Fruit fly (Drosophila melanogaster) whole organism, pupa: ENCODE results near the gene Dhc62B.
A peak's percentile ranks its signal among the peaks of the same experiment; 100 is the strongest.

Experiments
- CG10348 ChIP-seq: fragments of 200-800 bp; sonication (Bioruptor generic); IDR thresholded peaks from 2 replicates; pipeline ENCODE4 v1.3.6; 2022; ENCODE audit warnings: missing biosample characterization, missing genetic modification characterization
- CG12605 ChIP-seq: fragments of 200-800 bp; sonication (Bioruptor generic); IDR thresholded peaks from 2 replicates; pipeline ENCODE4 v1.3.6; 2022; ENCODE audit warnings: missing biosample characterization, missing genetic modification characterization
- CG13204 ChIP-seq: fragments of 200-800 bp; sonication (Bioruptor generic); optimal IDR thresholded peaks from 2 replicates; lab custom pipeline; 2018; ENCODE audit warnings: missing biosample characterization, mild to moderate bottlenecking, missing genetic modification characterization, moderate library complexity
- CG14655 ChIP-seq: fragments of 200-800 bp; sonication (Bioruptor generic); optimal IDR thresholded peaks from 3 replicates; lab custom pipeline; 2017; ENCODE audit warnings: mild to moderate bottlenecking, missing biosample characterization, missing genetic modification reagents, missing genetic modification characterization
- CG15710 ChIP-seq: fragments of 200-800 bp; sonication (Bioruptor generic); optimal IDR thresholded peaks from 2 replicates; lab custom pipeline; 2018; ENCODE audit warnings: missing biosample characterization, mild to moderate bottlenecking, missing genetic modification characterization, moderate library complexity
- CG17806 ChIP-seq: fragments of 200-800 bp; sonication (Bioruptor generic); optimal IDR thresholded peaks from 2 replicates; lab custom pipeline; 2018; ENCODE audit warnings: missing biosample characterization, mild to moderate bottlenecking, missing genetic modification characterization, moderate library complexity
- CG32121 ChIP-seq: fragments of 200-800 bp; sonication (Bioruptor generic); IDR thresholded peaks from 2 replicates; pipeline ENCODE4 v1.3.6; 2022; ENCODE audit warnings: missing biosample characterization, missing genetic modification characterization
- CG34367 ChIP-seq: fragments of 200-800 bp; sonication (Bioruptor generic); optimal IDR thresholded peaks from 2 replicates; lab custom pipeline; 2018; ENCODE audit warnings: missing biosample characterization, mild to moderate bottlenecking, missing genetic modification characterization
- CG4496 ChIP-seq: fragments of 200-800 bp; sonication (Bioruptor generic); IDR thresholded peaks from 3 replicates; pipeline ENCODE4 v1.3.6; 2022; ENCODE audit warnings: missing biosample characterization, missing genetic modification characterization
- CG8159 ChIP-seq: fragments of 200-800 bp; sonication (Bioruptor generic); optimal IDR thresholded peaks from 3 replicates; lab custom pipeline; 2018; ENCODE audit warnings: missing biosample characterization, mild to moderate bottlenecking, missing genetic modification characterization, moderate library complexity
- CG8301 ChIP-seq: fragments of 200-800 bp; sonication (Bioruptor generic); optimal IDR thresholded peaks from 2 replicates; lab custom pipeline; 2018; ENCODE audit warnings: missing biosample characterization, mild to moderate bottlenecking, missing genetic modification characterization
- CG9948 ChIP-seq: fragments of 200-800 bp; sonication (Bioruptor generic); optimal IDR thresholded peaks from 2 replicates; lab custom pipeline; 2018; ENCODE audit warnings: missing biosample characterization, mild to moderate bottlenecking, missing genetic modification characterization, moderate library complexity
- D1 ChIP-seq: fragments of 200-800 bp; sonication (Bioruptor generic); optimal IDR thresholded peaks from 2 replicates; lab custom pipeline; 2018; ENCODE audit warnings: missing biosample characterization, mild to moderate bottlenecking, missing genetic modification characterization, moderate library complexity
- EcR ChIP-seq: fragments of 200-800 bp; sonication (Bioruptor generic); optimal IDR thresholded peaks from 3 replicates; lab custom pipeline; 2019; ENCODE audit warnings: missing biosample characterization, missing genetic modification characterization, mild to moderate bottlenecking, moderate library complexity, missing genetic modification reagents
- Ets98B ChIP-seq: fragments of 200-800 bp; sonication (Bioruptor generic); IDR thresholded peaks from 2 replicates; pipeline ENCODE4 v1.3.6; 2022; ENCODE audit warnings: missing biosample characterization, missing genetic modification characterization
- Pif1A ChIP-seq: fragments of 200-800 bp; sonication (Bioruptor generic); optimal IDR thresholded peaks from 3 replicates; lab custom pipeline; 2016; ENCODE audit warnings: missing biosample characterization, missing genetic modification characterization
- Pif1B ChIP-seq: fragments of 200-800 bp; sonication (Bioruptor generic); optimal IDR thresholded peaks from 3 replicates; lab custom pipeline; 2016; ENCODE audit warnings: missing biosample characterization, missing genetic modification characterization
- Snoo ChIP-seq: fragments of 200-800 bp; sonication (Bioruptor generic); optimal IDR thresholded peaks from 3 replicates; lab custom pipeline; 2017; ENCODE audit warnings: missing biosample characterization, mild to moderate bottlenecking, missing genetic modification characterization, inconsistent platforms
- fd96Ca ChIP-seq: fragments of 200-800 bp; sonication (Bioruptor generic); IDR thresholded peaks from 3 replicates; pipeline ENCODE4 v1.3.6; 2022; ENCODE audit warnings: missing biosample characterization, missing genetic modification characterization
- gl ChIP-seq: fragments of 200-800 bp; sonication (Bioruptor generic); optimal IDR thresholded peaks from 2 replicates; lab custom pipeline; 2018; ENCODE audit warnings: missing biosample characterization, mild to moderate bottlenecking, missing genetic modification characterization
- rn ChIP-seq: fragments of 200-800 bp; sonication (Bioruptor generic); IDR thresholded peaks from 2 replicates; pipeline ENCODE4 v1.3.6; 2022; ENCODE audit warnings: missing biosample characterization, missing genetic modification characterization

Gene Dhc62B

DNA sequence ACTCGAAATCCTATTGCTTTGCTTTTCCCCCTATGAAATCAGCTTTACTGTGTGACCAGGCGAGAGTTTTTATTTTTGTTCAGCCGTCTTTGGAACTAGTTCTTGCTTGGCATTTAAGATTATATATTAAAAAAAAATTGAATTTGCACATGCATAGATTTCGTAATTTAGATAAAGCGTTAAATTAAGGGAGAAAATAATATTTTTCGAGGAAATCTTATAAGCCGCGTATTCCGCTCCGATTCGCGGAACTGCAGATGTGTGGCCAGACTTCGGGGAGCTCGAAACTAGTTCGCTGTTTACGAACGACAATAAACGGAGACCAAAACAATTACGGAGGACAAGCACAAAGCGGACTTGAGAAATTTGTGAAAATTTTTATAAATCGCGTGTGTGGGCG is 31.2 kb upstream of the Dhc62B start, which contains the start of the genes JTBR and CG42676:
Gene JTBR (minus strand): TSS at position 55 of the 400 bp plus-strand sequence.
Gene CG42676 (plus strand): TSS at position 306 of the 400 bp plus-strand sequence.
- TF ChIP-seq EcR (GFP tag; lab: Kevin White, UChicago) (peak; percentile 5), Snoo (tag; lab: Kevin White, UChicago) (no peak), CG8301 (tag; lab: Kevin White, UChicago) (no peak), CG10348 (GFP tag; lab: Robert Waterston, UW) (no peak), CG8159 (tag; lab: Kevin White, UChicago) (no peak)

DNA sequence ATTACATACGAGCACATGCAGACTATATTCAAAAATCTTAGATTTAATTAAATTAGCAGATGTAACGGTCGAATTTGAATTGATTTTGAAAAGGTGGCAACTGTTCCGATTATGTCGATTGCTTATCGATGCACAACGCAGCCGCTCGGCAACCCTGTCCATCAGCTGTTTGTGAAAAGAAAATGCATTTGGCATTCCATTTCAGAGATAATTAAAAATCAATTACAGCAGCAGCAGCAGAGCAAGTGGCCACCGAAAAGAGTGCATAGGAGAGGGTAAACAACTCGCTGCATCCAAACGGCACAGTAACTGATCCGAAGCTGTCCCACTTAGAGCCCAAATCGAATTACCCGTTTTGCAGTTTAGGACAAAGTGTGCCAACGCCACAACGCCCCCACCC is 27.1 kb upstream of the Dhc62B start, which contains the start of gene Patj:
Gene Patj (plus strand): TSS at position 155 of the 400 bp plus-strand sequence.
- TF ChIP-seq CG9948 (no peak), CG8159 (tag; lab: Kevin White, UChicago) (no peak), Ets98B (GFP tag; lab: Robert Waterston, UW) (no peak), EcR (GFP tag; lab: Kevin White, UChicago) (peak; percentile 17), Pif1B (GFP tag; lab: Kevin White, UChicago) (no peak)

DNA sequence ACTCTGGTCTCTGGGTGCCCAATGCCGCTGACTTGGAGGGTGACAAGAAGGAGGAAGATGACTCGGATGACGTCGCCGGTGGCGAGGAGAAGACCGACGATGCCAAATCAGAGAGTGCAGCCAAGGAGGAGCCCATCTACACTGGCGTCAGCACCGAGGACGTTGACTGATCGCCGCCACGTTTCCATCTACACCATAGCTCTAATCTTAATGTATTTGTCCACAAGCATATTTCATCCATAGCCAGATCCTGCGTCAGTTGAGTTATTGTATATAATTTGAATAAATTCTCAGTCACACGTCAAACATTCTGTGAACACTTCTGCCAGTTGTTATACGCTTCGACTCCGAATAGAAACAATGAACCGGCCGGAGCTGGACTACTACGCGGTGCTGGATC is 25.4 kb upstream of the Dhc62B start, which contains the start of gene CG12020:
Gene CG12020 (plus strand): TSS at position 301 of the 400 bp plus-strand sequence.
- no peak for TF ChIP-seq CG10348 (GFP tag; lab: Robert Waterston, UW)
- TF ChIP-seq EcR (GFP tag; lab: Kevin White, UChicago) = no peak
- no peak for TF ChIP-seq D1 (tag; lab: Kevin White, UChicago)
- no peak for TF ChIP-seq Snoo (tag; lab: Kevin White, UChicago)
- TF ChIP-seq CG8159 (tag; lab: Kevin White, UChicago) = no peak
- TF ChIP-seq fd96Ca = no peak
- no peak for TF ChIP-seq CG34367 (tag; lab: Kevin White, UChicago)
- no peak for TF ChIP-seq CG14655 (GFP tag; lab: Kevin White, UChicago)
- no peak for TF ChIP-seq Pif1B (GFP tag; lab: Kevin White, UChicago)
- TF ChIP-seq Ets98B (GFP tag; lab: Robert Waterston, UW) = no peak
- no peak for TF ChIP-seq CG12605 (GFP tag; lab: Robert Waterston, UW)
- TF ChIP-seq CG8301 (tag; lab: Kevin White, UChicago) = no peak
- no peak for TF ChIP-seq rn (GFP tag; lab: Robert Waterston, UW)
- TF ChIP-seq CG17806 = no peak
- TF ChIP-seq CG13204 (GFP tag; lab: Kevin White, UChicago) = no peak
- TF ChIP-seq gl (tag; lab: Kevin White, UChicago) = no peak
- no peak for TF ChIP-seq CG4496 (GFP tag; lab: Robert Waterston, UW)
- TF ChIP-seq CG32121 (GFP tag; lab: Robert Waterston, UW) = no peak
- TF ChIP-seq CG9948 = no peak
- TF ChIP-seq Pif1A (GFP tag; lab: Kevin White, UChicago) = no peak

DNA sequence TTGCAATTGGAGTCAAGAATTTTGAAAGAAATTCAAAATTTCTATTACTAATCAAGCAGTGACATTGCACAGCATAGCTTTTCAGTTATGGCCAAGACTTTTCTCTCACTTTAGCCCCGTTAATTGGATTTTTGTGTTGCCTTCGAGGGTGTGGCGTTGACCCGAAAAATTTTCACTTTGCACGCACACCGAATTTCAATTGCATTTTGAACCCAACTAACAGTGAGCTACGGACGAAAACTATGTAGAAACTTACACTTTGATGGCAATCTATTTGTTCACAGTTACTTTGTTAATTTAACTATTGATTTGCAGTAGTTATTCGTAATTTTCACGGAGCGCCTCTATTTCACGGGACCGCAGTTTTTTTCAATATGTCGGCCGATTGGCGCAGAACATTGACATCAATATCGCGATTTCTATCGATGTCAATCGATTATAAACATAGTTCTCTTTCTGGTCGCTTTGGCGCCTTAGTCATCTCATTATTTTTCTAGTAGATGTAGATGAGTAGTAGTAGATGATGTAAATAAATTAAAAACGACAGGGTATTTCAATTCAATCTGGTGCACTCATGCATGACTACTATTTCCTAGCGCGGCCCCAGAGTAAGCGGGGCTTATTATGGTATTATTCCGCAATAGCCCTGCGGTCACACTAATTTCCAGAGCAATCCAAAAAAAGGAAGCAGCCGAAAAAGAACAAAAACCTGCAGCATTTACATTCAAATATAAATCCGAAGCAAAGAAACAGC is 23.6 kb upstream of the Dhc62B start, which contains the start of the genes alpha-Spec, dlt and Cdc37:
Gene alpha-Spec (minus strand): TSS at position 386 of the 754 bp plus-strand sequence.
Gene dlt (minus strand): TSS at position 386 of the 754 bp plus-strand sequence.
Gene Cdc37 (plus strand): TSS at position 450 of the 754 bp plus-strand sequence.
- peak; percentile 48 for TF ChIP-seq CG8159 (tag; lab: Kevin White, UChicago)
- TF ChIP-seq CG4496 (GFP tag; lab: Robert Waterston, UW) = no peak; the same call in 2 of the 3 replicates
- peak; percentile 18 for TF ChIP-seq CG15710 (tag; lab: Kevin White, UChicago)
- TF ChIP-seq fd96Ca = 0 out of 3 replicates have a peak, but pooled peaks have one; percentile 4
- TF ChIP-seq CG9948 = peak; percentile 17
- no peak for TF ChIP-seq CG32121 (GFP tag; lab: Robert Waterston, UW)
- TF ChIP-seq EcR (GFP tag; lab: Kevin White, UChicago) = peak; percentile 57
- no peak for TF ChIP-seq CG34367 (tag; lab: Kevin White, UChicago)
- no peak for TF ChIP-seq Ets98B (GFP tag; lab: Robert Waterston, UW)
- TF ChIP-seq CG8301 (tag; lab: Kevin White, UChicago) = no peak
- no peak for TF ChIP-seq CG10348 (GFP tag; lab: Robert Waterston, UW)
- TF ChIP-seq Snoo (tag; lab: Kevin White, UChicago) = peak; percentile 28
- peak; percentile 31 for TF ChIP-seq CG17806
- no peak for TF ChIP-seq D1 (tag; lab: Kevin White, UChicago)
- no peak for TF ChIP-seq Pif1A (GFP tag; lab: Kevin White, UChicago)
- peak; percentile 33 for TF ChIP-seq gl (tag; lab: Kevin White, UChicago)
- peak; percentile 60 for TF ChIP-seq CG12605 (GFP tag; lab: Robert Waterston, UW)

DNA sequence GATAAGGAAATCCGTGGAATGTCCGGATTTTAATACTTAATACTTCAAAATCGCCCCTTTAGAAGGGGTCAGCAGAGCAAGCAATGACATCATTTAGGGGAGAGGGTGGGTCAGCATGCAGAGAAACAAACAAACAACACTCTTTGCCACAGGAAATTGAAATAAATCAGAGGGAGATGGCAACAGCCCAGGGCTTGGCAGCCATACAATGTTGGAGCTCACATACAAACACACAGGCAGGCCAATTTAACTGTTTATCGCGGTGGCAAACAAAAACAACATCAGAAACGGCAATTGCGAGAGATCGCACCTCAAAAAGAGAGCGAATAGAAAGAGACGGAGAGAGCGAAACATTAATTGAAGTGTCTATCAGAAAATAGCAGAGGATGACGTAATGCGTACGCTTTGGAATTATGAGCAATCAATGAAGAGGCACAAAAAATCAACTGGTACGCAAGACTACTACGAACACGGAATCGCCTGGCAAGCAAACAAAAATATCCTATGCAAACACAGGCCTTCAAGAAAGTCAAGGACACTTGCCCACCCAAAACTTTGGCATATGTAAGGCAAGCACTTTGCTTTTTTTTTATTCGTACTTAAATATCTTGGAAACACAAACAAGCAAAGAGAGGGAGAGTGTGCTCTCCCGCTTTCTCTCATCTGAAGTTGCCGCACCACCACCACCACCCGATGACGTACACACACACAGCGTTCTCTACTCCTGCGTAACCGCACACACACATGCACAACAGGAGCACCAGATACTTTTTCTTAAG is 22.8 kb upstream of the Dhc62B start:
- TF ChIP-seq CG10348 (GFP tag; lab: Robert Waterston, UW) (no peak), EcR (GFP tag; lab: Kevin White, UChicago) (peak; percentile 64), Pif1B (GFP tag; lab: Kevin White, UChicago) (no peak), CG9948 (no peak), CG8301 (tag; lab: Kevin White, UChicago) (no peak), D1 (tag; lab: Kevin White, UChicago) (no peak), Pif1A (GFP tag; lab: Kevin White, UChicago) (no peak), gl (tag; lab: Kevin White, UChicago) (no peak), rn (GFP tag; lab: Robert Waterston, UW) (0 out of 2 replicates have a peak, but pooled peaks have one; percentile 17), fd96Ca (peak; percentile 20; the same call in 1 of the 3 replicates), CG8159 (tag; lab: Kevin White, UChicago) (no peak), CG15710 (tag; lab: Kevin White, UChicago) (no peak), CG32121 (GFP tag; lab: Robert Waterston, UW) (peak; percentile 9; the same call in 1 of the 2 replicates), CG34367 (tag; lab: Kevin White, UChicago) (no peak), CG4496 (GFP tag; lab: Robert Waterston, UW) (peak; percentile 30; the same call in 1 of the 3 replicates), Snoo (tag; lab: Kevin White, UChicago) (no peak), CG14655 (GFP tag; lab: Kevin White, UChicago) (no peak), CG12605 (GFP tag; lab: Robert Waterston, UW) (peak; percentile 50; the same call in 1 of the 2 replicates)
